Worm (Caenorhabditis elegans): ENCODE measurements around the gene H20J04.1.

- TF ChIP-seq F49E8.2 (tag; optimal IDR thresholded peaks at IDR 0.05; ENCODE audit: borderline replicate concordance) (no peak), nhr-28 (tag; optimal IDR thresholded peaks at IDR 0.05) (no peak), ceh-28 (tag; optimal IDR thresholded peaks at IDR 0.05) (no peak), snpc-1.2 (GFP tag; IDR thresholded peaks at IDR 0.05) (no peak), zfp-3 (GFP tag; conservative IDR thresholded peaks at IDR 0.05) (no peak), unc-62 (GFP tag; optimal IDR thresholded peaks at IDR 0.05 in 1 of 2) (no peak), unc-62 (tag; optimal IDR thresholded peaks at IDR 0.05) (no peak)
These were observed 17.5 kb downstream of the H20J04.1 start for ce11 chrII:4372867-4373397.
